Worm (Caenorhabditis elegans) whole organism, L3 larva: Measurements from ENCODE around the gene nuaf-3.
A peak's percentile ranks its signal among the peaks of the same experiment; 100 is the strongest.

Experiments
- ama-1 ChIP-seq: fragments of 150-350 bp; optimal IDR thresholded peaks from 2 replicates; lab custom pipeline; 2018
- ceh-16 ChIP-seq: sonication (generic microtip); optimal IDR thresholded peaks from 2 replicates; lab custom pipeline; 2017; ENCODE audit warnings: missing biosample characterization, missing genetic modification characterization
- ceh-28 ChIP-seq: fragments of 150-350 bp; optimal IDR thresholded peaks from 2 replicates; lab custom pipeline; 2014; ENCODE audit warnings: missing biosample characterization, missing genetic modification reagents, missing genetic modification characterization
- ceh-82 ChIP-seq: fragments of 150-350 bp; optimal IDR thresholded peaks from 2 replicates; lab custom pipeline; 2014; ENCODE audit warnings: missing biosample characterization, missing genetic modification characterization
- ceh-9 ChIP-seq: sonication (generic microtip); optimal IDR thresholded peaks from 2 replicates; lab custom pipeline; 2018; ENCODE audit warnings: missing biosample characterization, missing genetic modification characterization
- daf-12 ChIP-seq: fragments of 150-350 bp; optimal IDR thresholded peaks from 2 replicates; lab custom pipeline; 2014; ENCODE audit warnings: missing biosample characterization, missing genetic modification reagents, missing genetic modification characterization
- egl-27 ChIP-seq: sonication (generic microtip); optimal IDR thresholded peaks from 4 replicates; lab custom pipeline; 2017; ENCODE audit warnings: missing biosample characterization, missing genetic modification reagents, missing genetic modification characterization
- egl-5 ChIP-seq: fragments of 150-350 bp; optimal IDR thresholded peaks from 2 replicates; lab custom pipeline; 2017; ENCODE audit warnings: missing biosample characterization, missing genetic modification reagents, missing genetic modification characterization, inconsistent platforms
- elt-1 ChIP-seq: fragments of 150-350 bp; optimal IDR thresholded peaks from 2 replicates; lab custom pipeline; 2014; ENCODE audit warnings: missing biosample characterization, missing genetic modification characterization
- elt-2 ChIP-seq: sonication (generic microtip); optimal IDR thresholded peaks from 2 replicates; lab custom pipeline; 2016; ENCODE audit warnings: missing genetic modification reagents, mild to moderate bottlenecking, missing genetic modification characterization, missing compliant biosample characterization
- elt-3 ChIP-seq, 3 experiments: fragments of 150-350 bp in 1 of 3; sonication (generic microtip) in 2 of 3; optimal IDR thresholded peaks; 2 replicates in 2 of 3; 4 replicates in 1 of 3; lab custom pipeline; 2014 to 2017; ENCODE audit warnings: missing biosample characterization in 3 of 3, missing genetic modification characterization in 3 of 3
- eor-1 ChIP-seq, 2 experiments: fragments of 150-350 bp; optimal IDR thresholded peaks; 2 replicates each; lab custom pipeline; 2014 to 2018; ENCODE audit warnings: missing biosample characterization in 2 of 2, missing genetic modification characterization in 2 of 2
- fkh-10 ChIP-seq: sonication (generic microtip); optimal IDR thresholded peaks from 2 replicates; lab custom pipeline; 2017; ENCODE audit warnings: missing biosample characterization, missing genetic modification reagents, missing genetic modification characterization
- fos-1 ChIP-seq: fragments of 150-350 bp; optimal IDR thresholded peaks from 2 replicates; lab custom pipeline; 2014; ENCODE audit warnings: missing biosample characterization, missing genetic modification characterization
- jun-1 ChIP-seq: fragments of 150-350 bp; optimal IDR thresholded peaks from 2 replicates; lab custom pipeline; 2014; ENCODE audit warnings: missing biosample characterization, missing genetic modification reagents, missing genetic modification characterization
- lin-15B ChIP-seq: fragments of 150-350 bp; optimal IDR thresholded peaks from 2 replicates; lab custom pipeline; 2014; ENCODE audit warnings: missing biosample characterization, missing genetic modification characterization
- lin-39 ChIP-seq: fragments of 150-350 bp; optimal IDR thresholded peaks from 2 replicates; lab custom pipeline; 2018; ENCODE audit warnings: missing biosample characterization, missing genetic modification reagents, missing genetic modification characterization
- mdl-1 ChIP-seq: fragments of 150-350 bp; optimal IDR thresholded peaks from 2 replicates; lab custom pipeline; 2014; ENCODE audit warnings: missing biosample characterization, missing genetic modification characterization
- nfya-1 ChIP-seq: sonication (generic microtip); optimal IDR thresholded peaks from 2 replicates; lab custom pipeline; 2017; ENCODE audit warnings: missing genetic modification characterization, mild to moderate bottlenecking, missing compliant biosample characterization, antibody characterized with exemption, moderate library complexity; ENCODE audit not compliant: insufficient read depth
- nhr-23 ChIP-seq: fragments of 150-350 bp; optimal IDR thresholded peaks from 2 replicates; lab custom pipeline; 2014; ENCODE audit warnings: missing biosample characterization, missing genetic modification reagents, missing genetic modification characterization
- nhr-237 ChIP-seq: fragments of 150-350 bp; optimal IDR thresholded peaks from 2 replicates; lab custom pipeline; 2014; ENCODE audit warnings: missing biosample characterization, missing genetic modification characterization
- nhr-25 ChIP-seq: sonication (generic microtip); optimal IDR thresholded peaks from 2 replicates; lab custom pipeline; 2017; ENCODE audit warnings: missing biosample characterization, missing genetic modification characterization
- nhr-43 ChIP-seq: sonication (generic microtip); optimal IDR thresholded peaks from 2 replicates; lab custom pipeline; 2016; ENCODE audit warnings: mild to moderate bottlenecking, missing genetic modification characterization, missing compliant biosample characterization; ENCODE audit not compliant: poor library complexity, severe bottlenecking
- nhr-76 ChIP-seq: fragments of 150-350 bp; sonication (generic microtip); optimal IDR thresholded peaks from 5 replicates; lab custom pipeline; 2014; ENCODE audit warnings: missing biosample characterization, missing genetic modification characterization
- nhr-77 ChIP-seq: fragments of 150-350 bp; optimal IDR thresholded peaks from 2 replicates; lab custom pipeline; 2014; ENCODE audit warnings: missing biosample characterization, missing genetic modification characterization
- pqm-1 ChIP-seq: fragments of 150-350 bp; optimal IDR thresholded peaks from 2 replicates; lab custom pipeline; 2017; ENCODE audit warnings: missing biosample characterization, missing genetic modification characterization, inconsistent platforms
- sea-2 ChIP-seq: fragments of 150-350 bp; sonication (generic microtip); optimal IDR thresholded peaks from 4 replicates; lab custom pipeline; 2014; ENCODE audit warnings: missing biosample characterization, missing genetic modification reagents, missing genetic modification characterization
- skn-1 ChIP-seq: fragments of 150-350 bp; optimal IDR thresholded peaks from 2 replicates; lab custom pipeline; 2014; ENCODE audit warnings: missing biosample characterization, missing genetic modification characterization
- snpc-4 ChIP-seq: fragments of 150-350 bp; optimal IDR thresholded peaks from 2 replicates; lab custom pipeline; 2014; ENCODE audit warnings: missing biosample characterization, missing genetic modification characterization
- tbx-2 ChIP-seq: sonication (generic microtip); optimal IDR thresholded peaks from 2 replicates; lab custom pipeline; 2016; ENCODE audit warnings: mild to moderate bottlenecking, missing genetic modification characterization, missing compliant biosample characterization
- unc-39 ChIP-seq: sonication (generic microtip); optimal IDR thresholded peaks from 4 replicates; lab custom pipeline; 2017; ENCODE audit warnings: missing biosample characterization, missing genetic modification characterization
- unc-62 ChIP-seq: fragments of 150-350 bp; sonication (generic microtip); optimal IDR thresholded peaks from 4 replicates; lab custom pipeline; 2014; ENCODE audit warnings: missing biosample characterization, missing genetic modification reagents, missing genetic modification characterization
- zag-1 ChIP-seq: fragments of 150-350 bp; optimal IDR thresholded peaks from 2 replicates; lab custom pipeline; 2014; ENCODE audit warnings: missing biosample characterization, missing genetic modification characterization
- ztf-11 ChIP-seq: fragments of 150-350 bp; optimal IDR thresholded peaks from 2 replicates; lab custom pipeline; 2014; ENCODE audit warnings: missing biosample characterization, missing genetic modification characterization

nuaf-3 gene

DNA sequence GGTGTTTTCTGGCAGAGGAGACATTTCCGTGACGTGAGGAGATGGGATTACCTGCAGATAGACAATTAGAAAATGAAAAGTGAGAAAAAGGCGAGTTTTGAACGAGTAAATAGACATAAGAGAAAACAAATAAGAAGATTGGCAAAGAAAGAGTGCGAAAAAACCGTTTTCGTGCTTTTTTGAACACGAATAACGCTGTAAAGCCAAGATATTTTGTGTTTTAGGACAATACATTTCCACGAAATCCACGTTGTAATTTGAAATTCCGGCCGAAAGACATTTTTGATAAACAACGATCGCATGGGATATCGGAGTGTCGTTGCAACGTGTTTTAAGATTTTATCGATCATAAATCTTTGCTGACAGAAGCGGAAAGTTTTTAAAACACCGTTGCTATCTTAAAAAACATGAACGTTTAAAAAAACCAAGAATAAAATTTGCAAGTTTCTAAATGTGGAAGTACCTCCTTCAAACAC is 26.7 kb downstream of the nuaf-3 start, which contains the start of gene adk-1:
Gene adk-1 (minus strand): TSS at position 51 of the 476 bp plus-strand sequence.
- TF ChIP-seq lin-15B = peak; percentile 44
- TF ChIP-seq nfya-1 (tag; lab: Kevin White, UChicago) = peak; percentile 21
- TF ChIP-seq nhr-77 (tag; lab: Kevin White, UChicago) = no peak

DNA sequence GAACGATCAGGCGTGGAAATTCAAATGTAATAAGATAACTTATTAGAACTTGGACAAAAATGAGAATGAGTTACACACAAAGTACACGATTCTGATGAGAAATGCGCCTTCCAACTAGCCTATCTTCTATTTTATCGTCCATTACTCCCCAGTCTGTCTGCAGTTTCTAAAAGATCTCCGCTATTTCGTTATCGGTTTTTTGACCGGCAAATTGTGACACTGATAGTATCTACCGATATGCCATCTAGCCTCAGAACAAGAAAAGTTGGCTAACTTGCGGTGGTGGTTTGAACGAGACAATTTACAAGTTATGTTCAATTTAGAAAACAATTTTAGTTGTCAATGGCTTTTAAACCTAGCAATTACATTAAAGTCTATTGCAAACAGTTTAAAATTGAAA is 27.5 kb downstream of the nuaf-3 start:
- TF ChIP-seq lin-15B (no peak), fkh-10 (GFP tag; lab: Kevin White, UChicago) (no peak), nhr-76 (tag; lab: Kevin White, UChicago) (no peak), nhr-77 (tag; lab: Kevin White, UChicago) (no peak), ceh-82 (tag; lab: Kevin White, UChicago) (no peak), lin-39 (tag; lab: Kevin White, UChicago) (no peak), nhr-23 (tag; lab: Kevin White, UChicago) (peak; percentile 15), elt-3 (tag; optimal IDR thresholded peaks at IDR 0.05; lab: Kevin White, UChicago) (no peak), daf-12 (tag; lab: Kevin White, UChicago) (no peak), fos-1 (tag; lab: Kevin White, UChicago) (no peak), nhr-43 (tag; lab: Kevin White, UChicago) (no peak), egl-5 (tag; lab: Kevin White, UChicago) (no peak), pqm-1 (tag; lab: Kevin White, UChicago) (peak; percentile 18), elt-2 (tag; lab: Kevin White, UChicago) (peak; percentile 86), skn-1 (no peak), jun-1 (tag; lab: Kevin White, UChicago) (no peak), nhr-25 (tag; lab: Kevin White, UChicago) (peak; percentile 54), ceh-28 (tag; lab: Kevin White, UChicago) (peak; percentile 29), sea-2 (no peak), snpc-4 (tag; lab: Kevin White, UChicago) (no peak), ztf-11 (no peak), unc-39 (tag; lab: Kevin White, UChicago) (no peak), unc-62 (peak; percentile 25), tbx-2 (no peak), elt-1 (tag; lab: Kevin White, UChicago) (peak; percentile 96)

DNA sequence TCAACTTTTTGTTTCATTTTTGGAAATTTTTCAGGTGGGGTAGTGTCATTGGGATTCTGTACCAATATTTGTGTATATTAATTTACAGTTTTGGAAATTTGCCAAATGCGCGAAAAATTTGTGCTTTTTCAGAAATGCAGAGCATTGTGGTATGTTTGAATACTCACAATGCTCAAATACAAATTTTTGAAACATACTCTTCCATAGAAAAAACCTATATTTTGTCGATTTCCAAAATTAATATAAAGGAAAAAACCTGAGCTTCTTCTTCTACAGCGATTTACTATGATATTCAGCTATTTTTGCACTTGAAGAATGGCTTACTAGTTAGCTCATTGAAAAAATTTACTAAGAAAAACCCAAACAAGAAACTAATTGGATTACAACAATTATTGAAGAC is 28.9 kb downstream of the nuaf-3 start:
- TF ChIP-seq fos-1 (tag; lab: Kevin White, UChicago) (no peak), ceh-16 (tag; lab: Kevin White, UChicago) (no peak), elt-1 (tag; lab: Kevin White, UChicago) (no peak), ceh-9 (tag; lab: Kevin White, UChicago) (no peak)

DNA sequence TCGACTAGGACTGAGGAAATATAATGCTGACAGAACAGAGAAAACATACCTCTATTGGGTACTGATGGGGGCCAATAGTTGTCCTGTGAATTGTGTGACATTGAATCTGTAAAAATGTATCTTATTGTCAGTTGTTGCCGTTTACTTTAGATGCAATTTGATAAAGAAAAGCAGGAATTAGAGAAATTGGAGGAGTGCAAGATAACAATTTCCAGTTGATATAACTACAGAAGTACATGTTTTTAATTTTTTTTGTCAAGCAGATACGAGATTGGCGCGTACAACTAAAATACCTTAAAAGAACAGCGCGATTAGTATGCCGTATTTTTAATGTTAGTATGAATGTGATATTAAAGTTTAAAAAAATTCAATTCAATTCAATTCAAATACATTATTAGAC is 33.9 kb downstream of the nuaf-3 start, which contains the start of gene zip-6:
Gene zip-6 (minus strand): TSS at position 101 of the 400 bp plus-strand sequence.
- TF ChIP-seq daf-12 (tag; lab: Kevin White, UChicago) = no peak
- TF ChIP-seq eor-1 (tag; optimal IDR thresholded peaks at IDR 0.05; lab: Kevin White, UChicago) = no peak
- no peak for TF ChIP-seq egl-27
- no peak for TF ChIP-seq sea-2
- TF ChIP-seq unc-39 (tag; lab: Kevin White, UChicago) = no peak
- TF ChIP-seq fos-1 (tag; lab: Kevin White, UChicago) = no peak
- no peak for TF ChIP-seq unc-62
- no peak for TF ChIP-seq nhr-237
- TF ChIP-seq mdl-1 (tag; lab: Kevin White, UChicago) = no peak
- TF ChIP-seq nhr-23 (tag; lab: Kevin White, UChicago) = no peak
- TF ChIP-seq elt-2 (tag; lab: Kevin White, UChicago) = no peak
- TF ChIP-seq nhr-25 (tag; lab: Kevin White, UChicago) = no peak
- no peak for TF ChIP-seq ama-1 (lab: Kevin White, UChicago)
- no peak for TF ChIP-seq elt-1 (tag; lab: Kevin White, UChicago)
- no peak for TF ChIP-seq zag-1 (tag; lab: Kevin White, UChicago)
- no peak for TF ChIP-seq ceh-28 (tag; lab: Kevin White, UChicago)
- no peak for TF ChIP-seq egl-5 (tag; lab: Kevin White, UChicago)
- no peak for TF ChIP-seq lin-39 (tag; lab: Kevin White, UChicago)
